Fruit fly (Drosophila melanogaster) whole organism, adult: Measurements from ENCODE around the gene Torsin.
A peak's percentile ranks its signal among the peaks of the same experiment; 100 is the strongest.

ENCODE experiments used
- CG11617 ChIP-seq: fragments of 200-800 bp; sonication (Bioruptor generic); optimal IDR thresholded peaks from 2 replicates; lab custom pipeline; 2017; ENCODE audit warnings: mild to moderate bottlenecking, missing biosample characterization, missing genetic modification reagents, missing genetic modification characterization
- CG14711 ChIP-seq: fragments of 200-800 bp; sonication (Bioruptor generic); optimal IDR thresholded peaks from 2 replicates; lab custom pipeline; 2018; ENCODE audit warnings: missing biosample characterization, mild to moderate bottlenecking, missing genetic modification characterization, moderate library complexity
- kay ChIP-seq: fragments of 200-800 bp; sonication (Bioruptor generic); peaks from one replicate; lab custom pipeline; 2016; ENCODE audit warnings: missing biosample characterization, missing genetic modification characterization, borderline replicate concordance
- ovo ChIP-seq: fragments of 200-800 bp; sonication (Bioruptor generic); optimal IDR thresholded peaks from 2 replicates; lab custom pipeline; 2016; ENCODE audit warnings: missing biosample characterization, missing genetic modification characterization
- pad ChIP-seq: fragments of 200-800 bp; sonication (Bioruptor generic); optimal IDR thresholded peaks from 3 replicates; lab custom pipeline; 2017; ENCODE audit warnings: missing biosample characterization, missing genetic modification characterization, mild to moderate bottlenecking, moderate library complexity, missing genetic modification reagents
- toe ChIP-seq: fragments of 200-800 bp; sonication (Bioruptor generic); optimal IDR thresholded peaks from 2 replicates; lab custom pipeline; 2016; ENCODE audit warnings: missing biosample characterization, missing genetic modification characterization

- TF ChIP-seq kay (GFP tag; lab: Kevin White, UChicago) (peak; percentile 53), pad (no peak), toe (GFP tag; lab: Kevin White, UChicago) (no peak), CG11617 (GFP tag; lab: Kevin White, UChicago) (no peak), ovo (GFP tag; lab: Kevin White, UChicago) (no peak), CG14711 (no peak)
Observed at dm6 chrX:4612454-4612853, 37.4 kb downstream of the Torsin start.
